Worm (Caenorhabditis elegans) whole organism, L3 larva: ENCODE measurements around the gene fbxc-53.

Source experiments
- R02D3.7 ChIP-seq: fragments of 150-350 bp; optimal IDR thresholded peaks from 2 replicates; lab custom pipeline; 2014; ENCODE audit warnings: missing biosample characterization, missing genetic modification characterization
- ama-1 ChIP-seq: fragments of 150-350 bp; optimal IDR thresholded peaks from 2 replicates; lab custom pipeline; 2018
- ceh-16 ChIP-seq: sonication (generic microtip); optimal IDR thresholded peaks from 2 replicates; lab custom pipeline; 2017; ENCODE audit warnings: missing biosample characterization, missing genetic modification characterization
- ceh-28 ChIP-seq: fragments of 150-350 bp; optimal IDR thresholded peaks from 2 replicates; lab custom pipeline; 2014; ENCODE audit warnings: missing biosample characterization, missing genetic modification reagents, missing genetic modification characterization
- ceh-82 ChIP-seq: fragments of 150-350 bp; optimal IDR thresholded peaks from 2 replicates; lab custom pipeline; 2014; ENCODE audit warnings: missing biosample characterization, missing genetic modification characterization
- ceh-9 ChIP-seq: sonication (generic microtip); optimal IDR thresholded peaks from 2 replicates; lab custom pipeline; 2018; ENCODE audit warnings: missing biosample characterization, missing genetic modification characterization
- daf-12 ChIP-seq: fragments of 150-350 bp; optimal IDR thresholded peaks from 2 replicates; lab custom pipeline; 2014; ENCODE audit warnings: missing biosample characterization, missing genetic modification reagents, missing genetic modification characterization
- egl-5 ChIP-seq: fragments of 150-350 bp; optimal IDR thresholded peaks from 2 replicates; lab custom pipeline; 2017; ENCODE audit warnings: missing biosample characterization, missing genetic modification reagents, missing genetic modification characterization, inconsistent platforms
- elt-1 ChIP-seq: fragments of 150-350 bp; optimal IDR thresholded peaks from 2 replicates; lab custom pipeline; 2014; ENCODE audit warnings: missing biosample characterization, missing genetic modification characterization
- elt-2 ChIP-seq: sonication (generic microtip); optimal IDR thresholded peaks from 2 replicates; lab custom pipeline; 2016; ENCODE audit warnings: missing genetic modification reagents, mild to moderate bottlenecking, missing genetic modification characterization, missing compliant biosample characterization
- elt-3 ChIP-seq, 3 experiments: fragments of 150-350 bp in 1 of 3; sonication (generic microtip) in 2 of 3; optimal IDR thresholded peaks; 2 replicates in 2 of 3; 4 replicates in 1 of 3; lab custom pipeline; 2014 to 2017; ENCODE audit warnings: missing biosample characterization in 3 of 3, missing genetic modification characterization in 3 of 3
- eor-1 ChIP-seq, 2 experiments: fragments of 150-350 bp; optimal IDR thresholded peaks; 2 replicates each; lab custom pipeline; 2014 to 2018; ENCODE audit warnings: missing biosample characterization in 2 of 2, missing genetic modification characterization in 2 of 2
- fkh-10 ChIP-seq: sonication (generic microtip); optimal IDR thresholded peaks from 2 replicates; lab custom pipeline; 2017; ENCODE audit warnings: missing biosample characterization, missing genetic modification reagents, missing genetic modification characterization
- fkh-2 ChIP-seq: fragments of 150-350 bp; optimal IDR thresholded peaks from 2 replicates; lab custom pipeline; 2014; ENCODE audit warnings: missing biosample characterization, missing genetic modification reagents, missing genetic modification characterization
- fos-1 ChIP-seq: fragments of 150-350 bp; optimal IDR thresholded peaks from 2 replicates; lab custom pipeline; 2014; ENCODE audit warnings: missing biosample characterization, missing genetic modification characterization
- hmg-11 ChIP-seq: sonication (generic microtip); optimal IDR thresholded peaks from 2 replicates; lab custom pipeline; 2016; ENCODE audit warnings: missing genetic modification characterization, missing compliant biosample characterization
- jun-1 ChIP-seq: fragments of 150-350 bp; optimal IDR thresholded peaks from 2 replicates; lab custom pipeline; 2014; ENCODE audit warnings: missing biosample characterization, missing genetic modification reagents, missing genetic modification characterization
- lin-15B ChIP-seq: fragments of 150-350 bp; optimal IDR thresholded peaks from 2 replicates; lab custom pipeline; 2014; ENCODE audit warnings: missing biosample characterization, missing genetic modification characterization
- lsy-12 ChIP-seq: sonication (generic microtip); optimal IDR thresholded peaks from 2 replicates; lab custom pipeline; 2016; ENCODE audit warnings: mild to moderate bottlenecking, missing genetic modification characterization, missing compliant biosample characterization
- mdl-1 ChIP-seq: fragments of 150-350 bp; optimal IDR thresholded peaks from 2 replicates; lab custom pipeline; 2014; ENCODE audit warnings: missing biosample characterization, missing genetic modification characterization
- mml-1 ChIP-seq: fragments of 150-350 bp; sonication (generic microtip); optimal IDR thresholded peaks from 3 replicates; lab custom pipeline; 2014; ENCODE audit warnings: missing biosample characterization, missing genetic modification characterization
- nfya-1 ChIP-seq: sonication (generic microtip); optimal IDR thresholded peaks from 2 replicates; lab custom pipeline; 2017; ENCODE audit warnings: missing genetic modification characterization, mild to moderate bottlenecking, missing compliant biosample characterization, antibody characterized with exemption, moderate library complexity; ENCODE audit not compliant: insufficient read depth
- nhr-11 ChIP-seq: fragments of 150-350 bp; optimal IDR thresholded peaks from 2 replicates; lab custom pipeline; 2014; ENCODE audit warnings: missing biosample characterization, missing genetic modification characterization
- nhr-12 ChIP-seq: fragments of 150-350 bp; optimal IDR thresholded peaks from 2 replicates; lab custom pipeline; 2014; ENCODE audit warnings: missing biosample characterization, missing genetic modification characterization
- nhr-23 ChIP-seq: fragments of 150-350 bp; optimal IDR thresholded peaks from 2 replicates; lab custom pipeline; 2014; ENCODE audit warnings: missing biosample characterization, missing genetic modification reagents, missing genetic modification characterization
- nhr-237 ChIP-seq: fragments of 150-350 bp; optimal IDR thresholded peaks from 2 replicates; lab custom pipeline; 2014; ENCODE audit warnings: missing biosample characterization, missing genetic modification characterization
- nhr-25 ChIP-seq: sonication (generic microtip); optimal IDR thresholded peaks from 2 replicates; lab custom pipeline; 2017; ENCODE audit warnings: missing biosample characterization, missing genetic modification characterization
- nhr-28 ChIP-seq: fragments of 150-350 bp; optimal IDR thresholded peaks from 2 replicates; lab custom pipeline; 2014; ENCODE audit warnings: missing biosample characterization, missing genetic modification characterization
- nhr-43 ChIP-seq: sonication (generic microtip); optimal IDR thresholded peaks from 2 replicates; lab custom pipeline; 2016; ENCODE audit warnings: mild to moderate bottlenecking, missing genetic modification characterization, missing compliant biosample characterization; ENCODE audit not compliant: poor library complexity, severe bottlenecking
- nhr-67 ChIP-seq: fragments of 150-350 bp; optimal IDR thresholded peaks from 2 replicates; lab custom pipeline; 2014; ENCODE audit warnings: missing biosample characterization, missing genetic modification characterization
- nhr-76 ChIP-seq: fragments of 150-350 bp; sonication (generic microtip); optimal IDR thresholded peaks from 5 replicates; lab custom pipeline; 2014; ENCODE audit warnings: missing biosample characterization, missing genetic modification characterization
- nhr-77 ChIP-seq: fragments of 150-350 bp; optimal IDR thresholded peaks from 2 replicates; lab custom pipeline; 2014; ENCODE audit warnings: missing biosample characterization, missing genetic modification characterization
- pha-4 ChIP-seq: fragments of 150-350 bp; optimal IDR thresholded peaks from 2 replicates; lab custom pipeline; 2014; ENCODE audit warnings: missing biosample characterization, missing genetic modification reagents, missing genetic modification characterization
- snpc-4 ChIP-seq: fragments of 150-350 bp; optimal IDR thresholded peaks from 2 replicates; lab custom pipeline; 2014; ENCODE audit warnings: missing biosample characterization, missing genetic modification characterization
- tbx-2 ChIP-seq: sonication (generic microtip); optimal IDR thresholded peaks from 2 replicates; lab custom pipeline; 2016; ENCODE audit warnings: mild to moderate bottlenecking, missing genetic modification characterization, missing compliant biosample characterization
- unc-39 ChIP-seq: sonication (generic microtip); optimal IDR thresholded peaks from 4 replicates; lab custom pipeline; 2017; ENCODE audit warnings: missing biosample characterization, missing genetic modification characterization
- unc-62 ChIP-seq: fragments of 150-350 bp; sonication (generic microtip); optimal IDR thresholded peaks from 4 replicates; lab custom pipeline; 2014; ENCODE audit warnings: missing biosample characterization, missing genetic modification reagents, missing genetic modification characterization
- zag-1 ChIP-seq: fragments of 150-350 bp; optimal IDR thresholded peaks from 2 replicates; lab custom pipeline; 2014; ENCODE audit warnings: missing biosample characterization, missing genetic modification characterization
- ztf-11 ChIP-seq: fragments of 150-350 bp; optimal IDR thresholded peaks from 2 replicates; lab custom pipeline; 2014; ENCODE audit warnings: missing biosample characterization, missing genetic modification characterization
- ztf-4 ChIP-seq: fragments of 150-350 bp; optimal IDR thresholded peaks from 2 replicates; lab custom pipeline; 2014; ENCODE audit warnings: missing biosample characterization, missing genetic modification characterization

fbxc-53 gene

ce11 chrII:3670956-3671355 is 40.1 kb upstream of the fbxc-53 start, which contains the start of gene srx-98:
TSS of gene srx-98 (minus strand) at chrII:3671056.
- no peak for TF ChIP-seq hmg-11 (tag; lab: Kevin White, UChicago)
- TF ChIP-seq nhr-23 (tag; lab: Kevin White, UChicago) = no peak
- TF ChIP-seq eor-1 (tag; optimal IDR thresholded peaks at IDR 0.05; lab: Kevin White, UChicago) = no peak
- TF ChIP-seq nfya-1 (tag; lab: Kevin White, UChicago) = no peak
- TF ChIP-seq elt-3 (tag; optimal IDR thresholded peaks at IDR 0.05; lab: Kevin White, UChicago) = no peak
- no peak for TF ChIP-seq elt-1 (tag; lab: Kevin White, UChicago)
- TF ChIP-seq, all 47 proteins: peak for 0

- TF ChIP-seq nhr-77 (tag; lab: Kevin White, UChicago) (no peak), R02D3.7 (tag; lab: Kevin White, UChicago) (no peak), egl-5 (no peak), fkh-10 (no peak), unc-62 (no peak), nhr-11 (no peak), pha-4 (tag; lab: Kevin White, UChicago) (no peak), fos-1 (tag; lab: Kevin White, UChicago) (no peak), jun-1 (no peak), hmg-11 (tag; lab: Kevin White, UChicago) (no peak), unc-39 (tag; lab: Kevin White, UChicago) (no peak), daf-12 (no peak), ceh-9 (no peak), eor-1 (tag; optimal IDR thresholded peaks at IDR 0.05; lab: Kevin White, UChicago) (no peak)
Observed at ce11 chrII:3673493-3673892, 37.6 kb upstream of the fbxc-53 start, which contains the start of gene sea-1. TSS of gene sea-1 (minus strand) at chrII:3673593.

DNA sequence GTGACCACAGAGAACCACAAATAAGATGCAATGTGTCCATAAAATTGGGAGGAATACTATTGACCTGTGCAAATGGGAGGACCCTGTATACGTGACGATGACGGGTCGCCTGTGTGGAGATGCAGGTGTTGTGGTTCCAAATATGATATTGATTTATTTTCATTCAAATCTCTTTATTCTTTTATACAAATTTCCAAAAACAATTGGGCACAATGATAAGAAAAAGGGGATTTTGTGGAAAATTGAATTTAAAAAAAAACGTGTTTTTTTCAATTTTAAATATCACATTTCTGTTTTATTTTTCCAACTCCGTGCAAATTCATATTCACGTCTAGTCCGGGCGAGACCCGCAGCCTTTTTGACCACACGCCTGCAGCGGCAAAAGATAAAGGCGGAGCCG is 35.9 kb upstream of the fbxc-53 start, which contains the start of gene F19B10.2:
Gene F19B10.2, plus strand, starts transcription at position 301 of the 400 bp plus-strand sequence.
- no peak for TF ChIP-seq nhr-67
- no peak for TF ChIP-seq eor-1 (tag; optimal IDR thresholded peaks at IDR 0.05; lab: Kevin White, UChicago)
- no peak for TF ChIP-seq jun-1
- no peak for TF ChIP-seq nhr-43
- TF ChIP-seq ztf-4 = no peak
- TF ChIP-seq elt-3 (tag; optimal IDR thresholded peaks at IDR 0.05; lab: Kevin White, UChicago) = no peak
- no peak for TF ChIP-seq lsy-12 (tag; lab: Kevin White, UChicago)
- TF ChIP-seq ama-1 = no peak
- TF ChIP-seq nhr-12 (tag; lab: Kevin White, UChicago) = no peak
- no peak for TF ChIP-seq mdl-1 (tag; lab: Kevin White, UChicago)
- no peak for TF ChIP-seq tbx-2 (tag; lab: Kevin White, UChicago)
- TF ChIP-seq ceh-16 (tag; lab: Kevin White, UChicago) = no peak
- TF ChIP-seq ceh-82 (tag; lab: Kevin White, UChicago) = no peak

DNA sequence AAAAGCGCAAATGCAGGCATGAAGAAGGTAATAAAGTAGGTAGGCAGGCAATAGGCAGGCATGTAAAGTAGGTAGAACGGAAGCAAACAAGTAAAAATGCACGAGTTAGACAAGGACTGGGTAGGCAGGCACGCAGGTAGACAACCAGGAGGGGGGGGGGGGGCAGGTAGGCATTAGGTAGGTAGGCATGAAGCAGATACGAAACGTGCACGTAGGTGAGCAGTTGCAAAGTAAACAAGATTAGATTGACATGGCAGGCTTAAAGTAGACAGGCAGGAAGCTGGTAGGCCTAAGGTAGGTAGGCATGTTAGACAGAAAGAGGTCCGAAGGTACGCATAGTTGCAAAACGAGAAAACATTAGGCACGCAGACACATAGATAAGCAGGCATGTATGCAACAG is 32.1 kb upstream of the fbxc-53 start:
- TF ChIP-seq nfya-1 (tag; lab: Kevin White, UChicago) (no peak), unc-62 (no peak), ztf-4 (no peak), mml-1 (tag; lab: Kevin White, UChicago) (no peak), nhr-237 (no peak), lin-15B (tag; lab: Kevin White, UChicago) (no peak), fkh-2 (tag; lab: Kevin White, UChicago) (no peak), nhr-43 (no peak), elt-2 (tag; lab: Kevin White, UChicago) (no peak), unc-39 (tag; lab: Kevin White, UChicago) (no peak), tbx-2 (tag; lab: Kevin White, UChicago) (no peak), ztf-11 (tag; lab: Kevin White, UChicago) (no peak), zag-1 (tag; lab: Kevin White, UChicago) (no peak), snpc-4 (tag; lab: Kevin White, UChicago) (no peak), pha-4 (tag; lab: Kevin White, UChicago) (no peak), nhr-77 (tag; lab: Kevin White, UChicago) (no peak), ceh-82 (tag; lab: Kevin White, UChicago) (no peak), ceh-9 (no peak)

- TF ChIP-seq ceh-28 = no peak
- TF ChIP-seq tbx-2 (tag; lab: Kevin White, UChicago) = no peak
- TF ChIP-seq nfya-1 (tag; lab: Kevin White, UChicago) = no peak
- no peak for TF ChIP-seq nhr-25 (tag; lab: Kevin White, UChicago)
- no peak for TF ChIP-seq mdl-1 (tag; lab: Kevin White, UChicago)
- TF ChIP-seq nhr-76 (tag; lab: Kevin White, UChicago) = no peak
- no peak for TF ChIP-seq ceh-9
- TF ChIP-seq R02D3.7 (tag; lab: Kevin White, UChicago) = no peak
- no peak for TF ChIP-seq lin-15B (tag; lab: Kevin White, UChicago)
- no peak for TF ChIP-seq nhr-43
- no peak for TF ChIP-seq fkh-10
- no peak for TF ChIP-seq nhr-28 (tag; lab: Kevin White, UChicago)
Observed at ce11 chrII:3680366-3680765, 30.7 kb upstream of the fbxc-53 start.
